Fruit fly (Drosophila melanogaster) whole organism: ENCODE results near the gene Gdh.

Experiments
- CG8478 ChIP-seq: fragments of >200 bp; optimal IDR thresholded peaks from 2 replicates; lab custom pipeline; 2018; ENCODE audit warnings: inconsistent platforms
- Dll ChIP-seq: fragments of >200 bp; optimal IDR thresholded peaks from 2 replicates; lab custom pipeline; 2017
- EcR ChIP-seq, 2 experiments: fragments of >200 bp; optimal IDR thresholded peaks; 2 replicates each; lab custom pipeline; 2017; ENCODE audit warnings: missing biosample characterization in 2 of 2, missing genetic modification characterization in 2 of 2, missing genetic modification reagents in 2 of 2
- pan ChIP-seq: fragments of >200 bp; optimal IDR thresholded peaks from 2 replicates; lab custom pipeline; 2017
- psq ChIP-seq: fragments of >200 bp; optimal IDR thresholded peaks from 2 replicates; lab custom pipeline; 2017
- usp ChIP-seq: fragments of >200 bp; optimal IDR thresholded peaks from 2 replicates; lab custom pipeline; 2017; ENCODE audit warnings: missing biosample characterization, missing genetic modification characterization, mixed read lengths

The Gdh gene

DNA sequence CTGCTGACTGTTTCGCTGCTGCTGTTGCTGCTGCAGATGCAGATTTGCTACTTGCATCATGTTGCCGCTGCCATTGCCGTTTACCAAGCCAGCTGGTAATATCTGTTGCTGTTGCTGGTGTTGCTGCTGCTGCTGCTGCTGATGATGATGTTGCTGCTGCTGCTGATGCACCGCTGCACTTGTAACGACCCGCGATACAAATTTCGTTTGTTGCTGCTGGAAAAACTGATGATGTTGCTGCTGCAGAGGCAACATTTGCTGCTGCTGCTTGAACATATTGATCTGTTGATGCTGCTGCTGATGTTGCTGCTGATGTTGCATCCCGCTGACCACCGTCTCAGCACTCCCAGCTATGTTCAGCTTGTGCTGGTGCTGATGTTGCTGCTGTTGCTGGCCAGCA, 22.5 kb downstream of the Gdh start:
- TF ChIP-seq pan, result no peak
- no peak for TF ChIP-seq EcR (GFP tag; optimal IDR thresholded peaks at IDR 0.05; lab: Kevin White, UChicago)
- no peak for TF ChIP-seq psq
- TF ChIP-seq usp (GFP tag; lab: Kevin White, UChicago), result no peak
- no peak for TF ChIP-seq CG8478 (lab: Kevin White, UChicago)
- TF ChIP-seq Dll (lab: Kevin White, UChicago), result no peak

DNA sequence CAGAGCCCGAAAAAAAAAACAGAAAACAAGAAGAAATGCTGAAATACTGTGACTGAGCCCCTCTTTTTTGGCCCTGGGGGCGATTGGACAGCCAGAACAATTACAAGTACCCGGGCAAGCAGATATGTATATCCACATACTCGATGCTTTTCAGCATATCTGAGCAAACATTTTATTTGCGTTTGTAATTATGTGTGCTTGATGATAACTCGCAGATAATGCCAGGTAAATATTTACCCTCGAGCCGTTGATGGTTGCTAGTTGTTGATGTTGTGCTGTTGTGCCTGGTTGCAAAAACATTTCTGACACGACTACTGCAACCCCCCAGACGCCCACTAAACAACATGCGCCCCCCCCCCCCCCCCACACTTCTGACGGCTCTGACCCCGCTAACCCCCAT, 23.5 kb downstream of the Gdh start:
- TF ChIP-seq pan (no peak), usp (GFP tag; lab: Kevin White, UChicago) (no peak), EcR (GFP tag; optimal IDR thresholded peaks at IDR 0.05; lab: Kevin White, UChicago) (no peak), Dll (lab: Kevin White, UChicago) (no peak), psq (no peak), CG8478 (lab: Kevin White, UChicago) (no peak)

dm6 chr3R:23915967-23916366, 26.9 kb downstream of the Gdh start:
- TF ChIP-seq Dll (lab: Kevin White, UChicago) (peak; percentile 2), EcR (GFP tag; optimal IDR thresholded peaks at IDR 0.05; lab: Kevin White, UChicago) (no peak)

DNA sequence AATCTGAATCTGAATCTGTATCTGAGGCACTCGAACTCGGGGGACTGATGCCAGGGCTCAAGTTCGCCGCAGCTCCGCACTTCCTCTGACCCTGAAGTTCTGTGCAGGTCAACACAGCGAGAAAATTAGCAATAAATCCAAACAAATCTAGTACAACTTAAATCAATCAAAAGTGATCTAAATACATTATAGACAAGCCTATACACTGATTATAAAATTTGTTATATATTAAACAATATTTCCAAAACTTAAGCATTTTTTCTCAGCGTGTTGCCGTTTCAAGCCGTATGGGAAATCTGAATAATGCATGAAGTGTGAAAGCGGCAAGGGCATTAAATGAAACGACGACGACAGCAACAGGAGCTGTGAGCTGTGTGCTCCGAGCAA, 27.9 kb downstream of the Gdh start:
- no peak for TF ChIP-seq usp (GFP tag; lab: Kevin White, UChicago)
- TF ChIP-seq CG8478 (lab: Kevin White, UChicago), result no peak
- no peak for TF ChIP-seq Dll (lab: Kevin White, UChicago)
- no peak for TF ChIP-seq pan
- TF ChIP-seq EcR (GFP tag; optimal IDR thresholded peaks at IDR 0.05; lab: Kevin White, UChicago), result no peak

DNA sequence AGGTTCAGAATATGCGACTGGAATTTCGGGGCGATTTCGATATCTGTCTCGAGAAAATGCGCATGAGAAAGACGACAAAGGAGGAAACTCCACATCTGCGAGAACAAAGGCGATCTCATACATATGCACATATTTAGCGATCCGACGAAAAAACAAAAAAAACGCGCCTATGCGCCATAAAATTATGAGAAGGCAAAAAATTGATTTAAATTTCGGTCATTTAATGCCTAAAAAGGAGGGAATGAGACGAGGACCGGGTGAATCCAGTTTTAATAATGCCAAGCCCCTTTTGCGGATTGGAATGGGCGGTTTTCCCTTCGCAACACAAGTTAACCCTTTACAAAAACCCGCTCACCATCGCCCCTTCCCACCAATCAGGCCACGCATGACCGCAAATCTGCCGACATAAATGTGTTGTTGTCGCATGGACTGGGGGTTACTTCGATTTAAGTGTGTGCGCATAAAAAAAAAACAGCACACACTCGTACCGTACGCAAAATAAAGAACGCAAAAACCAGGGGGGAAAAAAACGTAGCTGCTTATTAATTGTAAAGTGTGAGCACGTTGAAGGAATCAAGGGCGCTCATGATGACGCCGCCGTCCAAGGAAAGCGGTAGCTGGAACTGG, 28.4 kb downstream of the Gdh start:
- TF ChIP-seq Dll (lab: Kevin White, UChicago), result peak; percentile 68
- TF ChIP-seq CG8478 (lab: Kevin White, UChicago), result no peak

- TF ChIP-seq CG8478 (lab: Kevin White, UChicago) (no peak), Dll (lab: Kevin White, UChicago) (peak; percentile 6)
These were observed 30.6 kb downstream of the Gdh start for dm6 chr3R:23912349-23912748.

- TF ChIP-seq CG8478 (lab: Kevin White, UChicago) (no peak), pan (no peak), Dll (lab: Kevin White, UChicago) (no peak), usp (GFP tag; lab: Kevin White, UChicago) (no peak), EcR (GFP tag; optimal IDR thresholded peaks at IDR 0.05; lab: Kevin White, UChicago) (peak in 1 of 2 experiments; percentile 39)
These were observed 31.7 kb downstream of the Gdh start for dm6 chr3R:23911073-23911690.

dm6 chr3R:23910260-23910887, 32.5 kb downstream of the Gdh start:
- TF ChIP-seq pan, result no peak
- TF ChIP-seq psq, result no peak
- no peak for TF ChIP-seq Dll (lab: Kevin White, UChicago)
- no peak for TF ChIP-seq usp (GFP tag; lab: Kevin White, UChicago)
- no peak for TF ChIP-seq CG8478 (lab: Kevin White, UChicago)
- no peak for TF ChIP-seq EcR (GFP tag; optimal IDR thresholded peaks at IDR 0.05; lab: Kevin White, UChicago)

dm6 chr3R:23909347-23909862, 33.5 kb downstream of the Gdh start:
- no peak for TF ChIP-seq usp (GFP tag; lab: Kevin White, UChicago)
- TF ChIP-seq psq, result no peak
- no peak for TF ChIP-seq CG8478 (lab: Kevin White, UChicago)
- TF ChIP-seq Dll (lab: Kevin White, UChicago), result no peak
- no peak for TF ChIP-seq pan
- TF ChIP-seq EcR (GFP tag; optimal IDR thresholded peaks at IDR 0.05; lab: Kevin White, UChicago), result no peak

DNA sequence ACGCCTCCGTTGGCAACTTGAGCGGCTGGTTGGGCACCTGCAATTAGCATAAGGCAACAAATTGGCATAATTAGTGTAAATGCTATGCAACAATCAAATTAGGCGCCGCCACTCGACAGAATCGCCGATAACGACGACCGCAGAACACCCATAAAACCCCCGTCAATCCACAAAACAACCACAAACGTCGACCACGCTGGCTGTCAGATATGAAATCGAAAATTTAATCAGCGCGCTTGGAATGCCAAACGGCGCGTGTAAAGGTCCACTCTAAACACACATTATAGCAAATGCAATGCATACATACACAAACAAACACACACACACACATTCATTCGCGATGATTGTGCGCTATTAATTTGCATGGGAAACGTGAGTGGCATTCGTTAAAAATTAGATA, 39.5 kb downstream of the Gdh start:
- TF ChIP-seq pan, result no peak
- TF ChIP-seq Dll (lab: Kevin White, UChicago), result no peak
- no peak for TF ChIP-seq psq
- no peak for TF ChIP-seq EcR (GFP tag; optimal IDR thresholded peaks at IDR 0.05; lab: Kevin White, UChicago)
- no peak for TF ChIP-seq usp (GFP tag; lab: Kevin White, UChicago)
- no peak for TF ChIP-seq CG8478 (lab: Kevin White, UChicago)

DNA sequence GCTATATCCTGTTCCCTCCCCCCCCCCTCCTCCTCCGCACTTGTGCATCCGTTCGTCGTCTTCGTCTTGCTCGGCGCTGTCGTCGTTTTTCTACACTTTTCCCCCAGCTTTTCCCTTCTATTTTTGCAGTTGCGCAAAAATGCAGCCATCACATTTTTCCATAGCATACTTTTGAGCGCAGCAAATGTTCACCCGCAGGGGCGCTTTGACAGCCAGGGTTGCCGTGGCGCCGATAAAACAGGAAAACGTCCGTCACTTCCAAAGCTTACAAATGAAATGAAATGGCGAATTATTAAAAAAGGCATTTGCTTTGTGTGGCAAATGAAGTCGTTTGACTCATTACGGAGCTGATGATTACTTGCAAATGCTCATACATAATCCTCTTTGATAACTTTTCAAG, 40.3 kb downstream of the Gdh start:
- no peak for TF ChIP-seq EcR (GFP tag; optimal IDR thresholded peaks at IDR 0.05; lab: Kevin White, UChicago)
- TF ChIP-seq Dll (lab: Kevin White, UChicago), result no peak
- TF ChIP-seq usp (GFP tag; lab: Kevin White, UChicago), result no peak
- TF ChIP-seq psq, result no peak
- TF ChIP-seq pan, result no peak
- TF ChIP-seq CG8478 (lab: Kevin White, UChicago), result no peak

DNA sequence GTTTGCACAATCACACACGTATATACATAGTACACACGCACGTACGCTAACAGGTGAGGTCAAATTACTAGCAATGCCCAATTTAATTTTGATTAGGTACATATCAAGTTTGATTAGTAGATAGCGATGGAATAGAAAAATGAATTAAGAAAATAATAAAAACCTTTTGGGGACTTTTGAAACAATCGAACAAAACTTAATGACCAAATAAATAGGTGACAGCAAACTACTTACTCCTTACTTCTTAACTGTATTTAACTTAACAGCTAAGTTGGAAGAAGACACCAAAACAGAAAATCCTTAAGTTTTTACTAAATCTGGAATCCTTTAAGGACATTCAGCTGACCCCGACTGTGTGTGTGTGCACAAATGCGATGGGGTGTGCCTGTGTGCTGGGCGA, 40.9 kb downstream of the Gdh start:
- no peak for TF ChIP-seq Dll (lab: Kevin White, UChicago)

DNA sequence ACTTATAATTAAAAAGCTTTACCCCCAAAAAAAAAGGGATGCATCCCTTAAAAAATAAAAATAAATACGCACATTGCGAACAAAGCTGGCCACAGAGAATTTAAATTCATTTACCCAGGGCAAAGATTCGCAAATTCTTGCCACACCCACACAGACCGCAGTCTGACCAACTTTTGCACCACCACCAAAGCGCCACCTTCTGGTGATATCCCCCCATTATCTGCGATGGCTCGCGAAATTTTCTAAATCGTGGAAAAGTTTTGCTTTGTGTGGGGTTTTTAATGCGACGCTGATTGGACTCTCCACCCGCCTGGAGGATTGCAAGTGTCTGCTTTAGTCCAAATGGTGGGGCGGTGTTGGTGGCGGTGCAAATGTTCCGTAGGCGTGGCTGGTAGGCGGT, 42.8 kb downstream of the Gdh start:
- TF ChIP-seq CG8478 (lab: Kevin White, UChicago), result no peak
- TF ChIP-seq psq, result no peak
- TF ChIP-seq pan, result no peak
- TF ChIP-seq usp (GFP tag; lab: Kevin White, UChicago), result no peak
- TF ChIP-seq Dll (lab: Kevin White, UChicago), result no peak
- no peak for TF ChIP-seq EcR (GFP tag; optimal IDR thresholded peaks at IDR 0.05; lab: Kevin White, UChicago)
